Fruit fly (Drosophila melanogaster): ENCODE results near the gene CG13995.

DNA sequence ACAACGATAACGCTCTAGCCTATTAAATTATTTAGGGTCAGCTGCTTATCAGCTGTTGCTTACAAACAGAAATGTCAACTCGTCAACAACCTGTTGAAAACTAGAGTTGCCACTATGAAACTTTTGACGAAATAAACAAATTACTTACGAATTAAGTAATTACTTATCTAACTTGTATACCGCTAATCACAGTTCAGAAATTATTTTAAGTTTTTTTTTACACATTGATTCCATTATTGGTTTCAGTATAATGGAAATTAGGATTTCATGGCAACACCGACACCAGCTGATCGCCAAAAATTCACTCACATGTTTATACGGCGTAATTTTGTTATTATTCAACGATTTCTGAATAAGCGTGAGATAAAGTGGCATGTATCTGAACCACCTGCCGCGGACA lies 16.3 kb upstream of the CG13995 start, which contains the start of the genes CG9117 and CG31643:
- peak; percentile 41 for TF ChIP-seq Ets98B (GFP tag; IDR thresholded peaks at IDR 0.05)
- no peak for TF ChIP-seq CG34367 (tag; optimal IDR thresholded peaks at IDR 0.05)
